Worm (Caenorhabditis elegans) whole organism, midembryonic: Measurements from ENCODE around the gene exp-2.

Source experiments
- T22C8.4 ChIP-seq: fragments of 200-800 bp; sonication (Bioruptor generic); IDR thresholded peaks from 2 replicates; pipeline ENCODE4 v1.3.6; 2022; ENCODE audit warnings: missing genetic modification characterization, missing compliant biosample characterization
- flt-1 ChIP-seq: fragments of 200-800 bp; sonication (Bioruptor generic); IDR thresholded peaks from 2 replicates; pipeline ENCODE4 v1.3.6; 2022; ENCODE audit warnings: missing genetic modification characterization, missing compliant biosample characterization
- klf-2 ChIP-seq: fragments of 200-800 bp; sonication (Bioruptor generic); conservative IDR thresholded peaks from 2 replicates; pipeline ENCODE4 v1.3.6; 2022; ENCODE audit warnings: missing genetic modification reagents, missing genetic modification characterization, missing compliant biosample characterization
- ref-1 ChIP-seq: fragments of 200-800 bp; sonication (Bioruptor generic); conservative IDR thresholded peaks from 2 replicates; pipeline ENCODE4 v1.3.6; 2022; ENCODE audit warnings: missing genetic modification reagents, missing genetic modification characterization, missing compliant biosample characterization
- tab-1 ChIP-seq: fragments of 200-800 bp; sonication (Bioruptor generic); IDR thresholded peaks from 2 replicates; pipeline ENCODE4 v1.3.6; 2022; ENCODE audit warnings: missing genetic modification characterization, missing compliant biosample characterization
- ztf-29 ChIP-seq: fragments of 200-800 bp; sonication (Bioruptor generic); IDR thresholded peaks from 2 replicates; pipeline ENCODE4 v1.3.6; 2022; ENCODE audit warnings: missing genetic modification reagents, missing genetic modification characterization, missing compliant biosample characterization

DNA sequence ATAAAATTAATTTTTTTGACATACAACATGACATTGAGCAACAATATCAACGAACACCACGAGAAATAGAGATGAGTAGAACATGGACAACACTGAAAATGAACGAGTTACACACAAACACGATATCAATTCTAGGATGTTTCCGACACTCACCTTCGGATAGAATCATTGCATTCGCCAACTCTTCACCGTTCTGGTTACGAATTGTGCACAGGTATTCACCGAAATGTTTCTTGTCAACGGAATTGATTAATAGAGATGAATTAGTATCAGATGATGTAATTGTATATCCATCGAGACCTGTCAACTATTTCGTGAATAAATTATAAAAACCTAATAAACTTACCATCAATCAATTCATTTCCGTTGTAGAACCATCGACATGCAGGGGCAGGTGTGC lies 9.5 kb upstream of the exp-2 start:
- no peak for TF ChIP-seq flt-1 (GFP tag; lab: Robert Waterston, UW)
- no peak for TF ChIP-seq klf-2 (GFP tag; lab: Robert Waterston, UW)
- no peak for TF ChIP-seq ztf-29
- no peak for TF ChIP-seq T22C8.4 (GFP tag; lab: Robert Waterston, UW)
- no peak for TF ChIP-seq tab-1
- no peak for TF ChIP-seq ref-1 (GFP tag; lab: Robert Waterston, UW)
